Worm (Caenorhabditis elegans) whole organism, early embryonic: ENCODE measurements around the gene C14C10.1.

Experiments used
- B0310.2 ChIP-seq: sonication (generic microtip); optimal IDR thresholded peaks from 2 replicates; lab custom pipeline; 2016; ENCODE audit warnings: mild to moderate bottlenecking, missing genetic modification characterization, missing compliant biosample characterization
- F13C5.2 ChIP-seq: sonication (generic microtip); optimal IDR thresholded peaks from 2 replicates; lab custom pipeline; 2017; ENCODE audit warnings: mild to moderate bottlenecking, missing genetic modification characterization, inconsistent platforms, missing compliant biosample characterization
- aly-1 ChIP-seq: sonication (generic microtip); optimal IDR thresholded peaks from 2 replicates; lab custom pipeline; 2016; ENCODE audit warnings: missing genetic modification characterization, missing compliant biosample characterization
- ama-1 ChIP-seq: fragments of 150-350 bp; optimal IDR thresholded peaks from 2 replicates; lab custom pipeline; 2014
- flt-1 ChIP-seq: fragments of 200-800 bp; sonication (Bioruptor generic); IDR thresholded peaks from 2 replicates; pipeline ENCODE4 v1.3.6; 2022; ENCODE audit warnings: missing genetic modification characterization, missing compliant biosample characterization
- hmbx-1 ChIP-seq: sonication (generic microtip); optimal IDR thresholded peaks from 2 replicates; lab custom pipeline; 2016; ENCODE audit warnings: mild to moderate bottlenecking, missing genetic modification characterization, missing compliant biosample characterization
- hmg-4 ChIP-seq: fragments of 200-800 bp; sonication (Bioruptor generic); optimal IDR thresholded peaks from 2 replicates; lab custom pipeline; 2018; ENCODE audit warnings: mild to moderate bottlenecking, missing genetic modification characterization, missing compliant biosample characterization
- hnd-1 ChIP-seq: sonication (generic microtip); optimal IDR thresholded peaks from 2 replicates; lab custom pipeline; 2016; ENCODE audit warnings: missing genetic modification characterization, missing compliant biosample characterization
- pes-1 ChIP-seq: fragments of 200-800 bp; sonication (Bioruptor generic); IDR thresholded peaks from 2 replicates; pipeline ENCODE4 v1.3.6; 2022; ENCODE audit warnings: missing genetic modification reagents, missing genetic modification characterization, missing compliant biosample characterization
- scrt-1 ChIP-seq: fragments of 200-800 bp; sonication (Bioruptor generic); IDR thresholded peaks from 2 replicates; pipeline ENCODE4 v1.3.6; 2022; ENCODE audit warnings: missing genetic modification characterization, missing compliant biosample characterization
- sea-1 ChIP-seq: fragments of 200-800 bp; sonication (Bioruptor generic); conservative IDR thresholded peaks from 2 replicates; pipeline ENCODE4 v1.3.6; 2022; ENCODE audit warnings: missing genetic modification characterization, missing compliant biosample characterization
- tbx-11 ChIP-seq: fragments of 200-800 bp; sonication (Bioruptor generic); IDR thresholded peaks from 2 replicates; pipeline ENCODE4 v1.3.6; 2022; ENCODE audit warnings: missing genetic modification characterization, missing compliant biosample characterization
- tbx-37 ChIP-seq: fragments of 200-800 bp; sonication (Bioruptor generic); conservative IDR thresholded peaks from 2 replicates; pipeline ENCODE4 v1.3.6; 2022; ENCODE audit warnings: missing genetic modification reagents, missing genetic modification characterization, missing compliant biosample characterization
- tra-4 ChIP-seq: sonication (generic microtip); optimal IDR thresholded peaks from 2 replicates; lab custom pipeline; 2017; ENCODE audit warnings: missing genetic modification characterization, missing compliant biosample characterization

DNA sequence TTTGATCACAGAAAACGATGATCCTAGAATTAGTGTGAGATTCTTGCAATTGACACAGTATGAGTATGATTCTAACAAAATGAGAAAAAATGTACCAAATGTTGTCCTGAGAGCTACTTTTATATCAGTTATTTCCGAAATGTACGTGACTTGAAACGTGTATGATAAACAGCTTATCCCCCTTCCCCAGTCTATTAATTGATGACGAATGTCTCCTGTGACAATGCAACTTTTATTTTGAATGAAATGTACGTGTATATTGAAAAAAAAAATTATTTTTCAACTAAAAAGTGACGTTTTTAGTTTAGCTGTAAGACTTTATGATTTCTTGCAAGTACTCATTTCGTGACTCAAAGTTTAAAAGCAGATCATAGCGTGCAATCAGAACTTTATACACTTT lies 17.9 kb upstream of the C14C10.1 start:
- TF ChIP-seq aly-1 (tag; lab: Kevin White, UChicago) (no peak), B0310.2 (no peak), hmbx-1 (tag; lab: Kevin White, UChicago) (no peak), tbx-37 (no peak), F13C5.2 (tag; lab: Kevin White, UChicago) (no peak), ama-1 (no peak), tbx-11 (no peak), hnd-1 (no peak), pes-1 (no peak), flt-1 (GFP tag; lab: Robert Waterston, UW) (no peak), scrt-1 (GFP tag; lab: Robert Waterston, UW) (no peak), sea-1 (GFP tag; lab: Robert Waterston, UW) (no peak), tra-4 (tag; lab: Kevin White, UChicago) (no peak), hmg-4 (GFP tag; lab: Kevin White, UChicago) (no peak)
